Worm (Caenorhabditis elegans) whole organism, mixed stage, embryonic: ENCODE results near the gene hpr-9.

Experiments
- bed-3 ChIP-seq: fragments of 200-800 bp; sonication (Bioruptor generic); optimal IDR thresholded peaks from 3 replicates; lab custom pipeline; 2018; ENCODE audit warnings: mild to moderate bottlenecking, missing genetic modification characterization, moderate library complexity, missing compliant biosample characterization
- elt-1 ChIP-seq: sonication (generic microtip); optimal IDR thresholded peaks from 2 replicates; lab custom pipeline; 2017; ENCODE audit warnings: missing genetic modification characterization, mild to moderate bottlenecking, missing compliant biosample characterization, antibody characterized with exemption, moderate library complexity, borderline replicate concordance; ENCODE audit not compliant: insufficient read depth
- lin-13 ChIP-seq: fragments of 150-350 bp; optimal IDR thresholded peaks from 2 replicates; lab custom pipeline; 2014; ENCODE audit warnings: missing biosample characterization, missing genetic modification characterization
- nhr-12 ChIP-seq: fragments of 150-350 bp; optimal IDR thresholded peaks from 2 replicates; lab custom pipeline; 2014; ENCODE audit warnings: missing biosample characterization, missing genetic modification characterization
- nhr-237 ChIP-seq: fragments of 150-350 bp; optimal IDR thresholded peaks from 2 replicates; lab custom pipeline; 2014; ENCODE audit warnings: missing biosample characterization, missing genetic modification characterization
- pha-4 ChIP-seq: fragments of 150-350 bp; optimal IDR thresholded peaks from 2 replicates; lab custom pipeline; 2018; ENCODE audit warnings: missing biosample characterization, missing genetic modification reagents, missing genetic modification characterization
- sem-2 ChIP-seq: fragments of 200-800 bp; sonication (Bioruptor generic); optimal IDR thresholded peaks from 2 replicates; lab custom pipeline; 2018; ENCODE audit warnings: mild to moderate bottlenecking, missing genetic modification characterization, missing compliant biosample characterization
- unc-120 ChIP-seq: sonication (generic microtip); optimal IDR thresholded peaks from 2 replicates; lab custom pipeline; 2017; ENCODE audit warnings: missing genetic modification characterization, missing compliant biosample characterization; ENCODE audit not compliant: poor library complexity, severe bottlenecking
- zip-8 ChIP-seq: fragments of 150-350 bp; optimal IDR thresholded peaks from 2 replicates; lab custom pipeline; 2014; ENCODE audit warnings: missing biosample characterization, missing genetic modification characterization
- ztf-11 ChIP-seq: fragments of 150-350 bp; optimal IDR thresholded peaks from 2 replicates; lab custom pipeline; 2014; ENCODE audit warnings: missing biosample characterization, missing genetic modification characterization

- no peak for TF ChIP-seq lin-13 (tag; lab: Kevin White, UChicago)
- TF ChIP-seq ztf-11 (tag; lab: Kevin White, UChicago), result no peak
- no peak for TF ChIP-seq pha-4 (tag; lab: Kevin White, UChicago)
- TF ChIP-seq nhr-12 (tag; lab: Kevin White, UChicago), result no peak
- TF ChIP-seq sem-2 (GFP tag; lab: Kevin White, UChicago), result no peak
- peak; percentile 79 for TF ChIP-seq zip-8
- no peak for TF ChIP-seq unc-120 (tag; lab: Kevin White, UChicago)
- TF ChIP-seq nhr-237 (tag; lab: Kevin White, UChicago), result no peak
- TF ChIP-seq elt-1 (tag; lab: Kevin White, UChicago), result no peak
- TF ChIP-seq bed-3 (GFP tag; lab: Kevin White, UChicago), result no peak
Measured at ce11 chrIII:10652833-10653232, 31.5 kb downstream of the hpr-9 start.
